Fruit fly (Drosophila melanogaster) Kc167 (cell line): ENCODE measurements around the gene eIF4E5.

ENCODE experiments used
- Sin3A ChIP-seq: fragments of >200 bp; optimal IDR thresholded peaks from 2 replicates; lab custom pipeline; 2018; ENCODE audit warnings: missing external identifiers
- h ChIP-seq: fragments of >200 bp; optimal IDR thresholded peaks from 3 replicates; lab custom pipeline; 2018; ENCODE audit warnings: missing external identifiers
- insv ChIP-seq: fragments of >200 bp; optimal IDR thresholded peaks from 3 replicates; lab custom pipeline; 2018; ENCODE audit warnings: missing external identifiers
- psq ChIP-seq: fragments of >200 bp; optimal IDR thresholded peaks from 2 replicates; lab custom pipeline; 2017; ENCODE audit warnings: missing external identifiers

DNA sequence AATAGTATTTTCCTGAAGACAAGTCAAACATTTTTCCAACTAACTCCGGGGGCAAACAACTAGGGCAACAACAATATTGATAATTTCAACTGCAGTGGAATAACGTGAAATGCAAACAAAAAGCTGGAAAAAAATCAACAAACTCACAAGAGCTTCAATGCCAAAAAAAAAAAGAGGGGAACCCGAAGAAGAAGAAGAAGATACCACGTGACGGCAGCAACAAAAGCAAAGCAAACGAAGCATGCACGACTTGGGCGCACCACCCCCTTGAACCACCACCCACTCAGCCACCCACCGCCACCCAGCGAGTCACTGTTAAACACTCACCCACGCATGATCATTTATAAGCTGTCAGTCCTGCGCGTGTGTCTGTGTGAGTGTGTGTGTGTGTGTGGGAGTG is 34.9 kb upstream of the eIF4E5 start:
- no peak for TF ChIP-seq h
- TF ChIP-seq insv, result no peak
- TF ChIP-seq Sin3A (lab: Kevin White, UChicago), result no peak
- TF ChIP-seq psq, result no peak
